Fruit fly (Drosophila melanogaster) whole organism, larva: ENCODE data around the gene dsf.
A peak's percentile ranks its signal among the peaks of the same experiment; 100 is the strongest.

Source experiments
- noc ChIP-seq: fragments of 200-800 bp; sonication (Bioruptor generic); optimal IDR thresholded peaks from 3 replicates; lab custom pipeline; 2019; ENCODE audit warnings: missing biosample characterization, mild to moderate bottlenecking, missing genetic modification characterization, moderate library complexity

dsf gene

dm6 chr2L:5906893-5907850, 18.6 kb upstream of the dsf start, which contains the start of gene bchs:
Gene bchs (plus strand): TSS chr2L:5907169.
- TF ChIP-seq noc (tag; lab: Kevin White, UChicago): peak; percentile 18

- TF ChIP-seq noc (tag; lab: Kevin White, UChicago): no peak
Measured at dm6 chr2L:5910189-5910588, 15.5 kb upstream of the dsf start, which contains the start of gene CG14000. Gene CG14000 (minus strand): TSS chr2L:5910289.

- no peak for TF ChIP-seq noc (tag; lab: Kevin White, UChicago)
Measured at dm6 chr2L:5923603-5924138, 2.1 kb upstream of the dsf start, which contains the start of gene CG9016. Gene CG9016 (minus strand): TSS chr2L:5923653.

dm6 chr2L:5925164-5925563, 573 bp upstream of the dsf start:
- no peak for TF ChIP-seq noc (tag; lab: Kevin White, UChicago)

dm6 chr2L:5927363-5927762, 1.6 kb downstream of the dsf start:
- no peak for TF ChIP-seq noc (tag; lab: Kevin White, UChicago)

dm6 chr2L:5943229-5944078, 17.7 kb downstream of the dsf start, which contains the start of the genes Sfp26Ad and Gpdh1:
Gene Sfp26Ad (minus strand): TSS chr2L:5943304.
Gene Gpdh1 (plus strand): TSS chr2L:5943643.
- peak; percentile 77 for TF ChIP-seq noc (tag; lab: Kevin White, UChicago)

- no peak for TF ChIP-seq noc (tag; lab: Kevin White, UChicago)
Measured at dm6 chr2L:5944305-5945282, 18.9 kb downstream of the dsf start.

dm6 chr2L:5945651-5946547, 20.2 kb downstream of the dsf start:
- TF ChIP-seq noc (tag; lab: Kevin White, UChicago): no peak

dm6 chr2L:5946728-5947127, 21.0 kb downstream of the dsf start:
- no peak for TF ChIP-seq noc (tag; lab: Kevin White, UChicago)

- no peak for TF ChIP-seq noc (tag; lab: Kevin White, UChicago)
Measured at dm6 chr2L:5947504-5947903, 21.8 kb downstream of the dsf start.

dm6 chr2L:5948775-5949526, 23.2 kb downstream of the dsf start, which contains the start of gene CG9044:
Gene CG9044 (plus strand): TSS chr2L:5949450.
- no peak for TF ChIP-seq noc (tag; lab: Kevin White, UChicago)

- no peak for TF ChIP-seq noc (tag; lab: Kevin White, UChicago)
Measured at dm6 chr2L:5956153-5956552, 30.4 kb downstream of the dsf start, which contains the start of gene CG13999. Gene CG13999 (minus strand): TSS chr2L:5956466.
